Fruit fly (Drosophila melanogaster): ENCODE results near the gene Eh.

dm6 chr3R:17430481-17430880 lies 18.2 kb downstream of the Eh start:
- TF ChIP-seq acj6 (GFP tag; optimal IDR thresholded peaks at IDR 0.05) (no peak), CG10631 (GFP tag; optimal IDR thresholded peaks at IDR 0.05) (no peak), CG8119 (GFP tag; IDR thresholded peaks at IDR 0.05) (peak; percentile 55; the same call in 2 of the 3 replicates), CG6854 (GFP tag; optimal IDR thresholded peaks at IDR 0.05) (no peak), Hr39 (GFP tag; optimal IDR thresholded peaks at IDR 0.05) (no peak), Gug (GFP tag; IDR thresholded peaks at IDR 0.05) (peak; percentile 40; the same call in 1 of the 2 replicates), lz (GFP tag; optimal IDR thresholded peaks at IDR 0.05) (no peak), Smox (GFP tag; optimal IDR thresholded peaks at IDR 0.05) (no peak), CG16779 (tag; optimal IDR thresholded peaks at IDR 0.05) (no peak), Hr4 (GFP tag; optimal IDR thresholded peaks at IDR 0.05) (peak; percentile 75), Sox102F (GFP tag; optimal IDR thresholded peaks at IDR 0.05) (no peak), CG8632 (GFP tag; optimal IDR thresholded peaks at IDR 0.05) (no peak), CG11902 (GFP tag; optimal IDR thresholded peaks at IDR 0.05) (no peak), Eip78C (GFP tag) (no peak)

Measured in whole organism, prepupa.